Worm (Caenorhabditis elegans): ENCODE results near the gene elt-3.

The elt-3 gene

ce11 chrX:13936719-13937118 is 2.0 kb downstream of the elt-3 start:
- TF ChIP-seq nhr-2 (tag; optimal IDR thresholded peaks at IDR 0.05) = no peak
- peak; percentile 58 for TF ChIP-seq unc-62 (GFP tag; optimal IDR thresholded peaks at IDR 0.05)

ce11 chrX:13937350-13937749 is 2.7 kb downstream of the elt-3 start:
- no peak for TF ChIP-seq ceh-83 (GFP tag; optimal IDR thresholded peaks at IDR 0.05)
- TF ChIP-seq ham-2 (GFP tag; optimal IDR thresholded peaks at IDR 0.05) = no peak
- no peak for TF ChIP-seq cnd-1 (tag; optimal IDR thresholded peaks at IDR 0.05)
- TF ChIP-seq snpc-4 (tag; optimal IDR thresholded peaks at IDR 0.05) = no peak
- no peak for TF ChIP-seq M03D4.4 (tag; optimal IDR thresholded peaks at IDR 0.05)
- peak; percentile 79 for TF ChIP-seq elt-3 (tag; optimal IDR thresholded peaks at IDR 0.05)
- no peak for TF ChIP-seq ztf-11 (tag; optimal IDR thresholded peaks at IDR 0.05)

- no peak for TF ChIP-seq mab-5 (tag; optimal IDR thresholded peaks at IDR 0.05)
- no peak for TF ChIP-seq M03D4.4 (tag; optimal IDR thresholded peaks at IDR 0.05)
- TF ChIP-seq sem-2 (GFP tag; optimal IDR thresholded peaks at IDR 0.05) = no peak
- no peak for TF ChIP-seq lin-32 (GFP tag; optimal IDR thresholded peaks at IDR 0.05)
- no peak for TF ChIP-seq elt-1 (tag; optimal IDR thresholded peaks at IDR 0.05; ENCODE audit: borderline replicate concordance, insufficient read depth)
- TF ChIP-seq drap-1 (GFP tag; optimal IDR thresholded peaks at IDR 0.05) = no peak
- TF ChIP-seq snpc-4 (tag; optimal IDR thresholded peaks at IDR 0.05) = no peak
- TF ChIP-seq flh-1 (GFP tag; optimal IDR thresholded peaks at IDR 0.05) = no peak
- TF ChIP-seq lsy-2 (tag; optimal IDR thresholded peaks at IDR 0.05) = no peak
- no peak for TF ChIP-seq blmp-1 (tag; optimal IDR thresholded peaks at IDR 0.05)
- TF ChIP-seq elt-3 (tag; optimal IDR thresholded peaks at IDR 0.05) = no peak
- TF ChIP-seq unc-39 (tag; optimal IDR thresholded peaks at IDR 0.05) = no peak
- no peak for TF ChIP-seq ham-2 (GFP tag; optimal IDR thresholded peaks at IDR 0.05)
- TF ChIP-seq cnd-1 (tag; optimal IDR thresholded peaks at IDR 0.05) = no peak
- no peak for TF ChIP-seq hlh-1 (tag; optimal IDR thresholded peaks at IDR 0.05)
- no peak for TF ChIP-seq nhr-12 (tag; optimal IDR thresholded peaks at IDR 0.05)
- TF ChIP-seq nhr-2 (tag; optimal IDR thresholded peaks at IDR 0.05) = no peak
- no peak for TF ChIP-seq nhr-28 (tag; optimal IDR thresholded peaks at IDR 0.05)
- TF ChIP-seq ztf-11 (tag; optimal IDR thresholded peaks at IDR 0.05) = no peak
- TF ChIP-seq nhr-237 (tag; optimal IDR thresholded peaks at IDR 0.05) = no peak
Measured at ce11 chrX:13937910-13938309, 3.2 kb downstream of the elt-3 start.

- TF ChIP-seq elt-3 (tag; optimal IDR thresholded peaks at IDR 0.05) (peak; percentile 30), M03D4.4 (tag; optimal IDR thresholded peaks at IDR 0.05) (no peak)
Measured at ce11 chrX:13939388-13939787, 4.7 kb downstream of the elt-3 start.

ce11 chrX:13940287-13940686 is 5.6 kb downstream of the elt-3 start:
- no peak for TF ChIP-seq ceh-83 (GFP tag; optimal IDR thresholded peaks at IDR 0.05)
- TF ChIP-seq ztf-11 (tag; optimal IDR thresholded peaks at IDR 0.05) = no peak
- TF ChIP-seq unc-39 (tag; optimal IDR thresholded peaks at IDR 0.05) = no peak
- TF ChIP-seq ham-2 (GFP tag; optimal IDR thresholded peaks at IDR 0.05) = no peak
- no peak for TF ChIP-seq hlh-1 (tag; optimal IDR thresholded peaks at IDR 0.05)
- no peak for TF ChIP-seq nhr-28 (tag; optimal IDR thresholded peaks at IDR 0.05)
- no peak for TF ChIP-seq nhr-237 (tag; optimal IDR thresholded peaks at IDR 0.05)
- TF ChIP-seq pha-4 (tag; optimal IDR thresholded peaks at IDR 0.05) = no peak
- no peak for TF ChIP-seq tbx-8 (GFP tag; optimal IDR thresholded peaks at IDR 0.05)
- TF ChIP-seq ces-1 (GFP tag; optimal IDR thresholded peaks at IDR 0.05) = no peak
- no peak for TF ChIP-seq blmp-1 (tag; optimal IDR thresholded peaks at IDR 0.05)
- no peak for TF ChIP-seq flh-1 (GFP tag; optimal IDR thresholded peaks at IDR 0.05)
- TF ChIP-seq zip-8 (tag; optimal IDR thresholded peaks at IDR 0.05) = no peak
- TF ChIP-seq M03D4.4 (tag; optimal IDR thresholded peaks at IDR 0.05) = no peak
- TF ChIP-seq elt-3 (tag; optimal IDR thresholded peaks at IDR 0.05) = no peak
- no peak for TF ChIP-seq snpc-4 (tag; optimal IDR thresholded peaks at IDR 0.05)
- no peak for TF ChIP-seq ceh-43 (GFP tag; optimal IDR thresholded peaks at IDR 0.05)
- no peak for TF ChIP-seq mab-5 (tag; optimal IDR thresholded peaks at IDR 0.05)
- TF ChIP-seq unc-62 (GFP tag; optimal IDR thresholded peaks at IDR 0.05) = no peak
- no peak for TF ChIP-seq drap-1 (GFP tag; optimal IDR thresholded peaks at IDR 0.05)

- TF ChIP-seq snpc-4 (tag; optimal IDR thresholded peaks at IDR 0.05) = no peak
- TF ChIP-seq lin-32 (GFP tag; optimal IDR thresholded peaks at IDR 0.05) = no peak
- peak; percentile 90 for TF ChIP-seq unc-62 (GFP tag; optimal IDR thresholded peaks at IDR 0.05)
- no peak for TF ChIP-seq sptf-1 (tag; optimal IDR thresholded peaks at IDR 0.05)
- no peak for TF ChIP-seq sem-2 (GFP tag; optimal IDR thresholded peaks at IDR 0.05)
- no peak for TF ChIP-seq lsy-2 (tag; optimal IDR thresholded peaks at IDR 0.05)
- TF ChIP-seq elt-1 (tag; optimal IDR thresholded peaks at IDR 0.05; ENCODE audit: borderline replicate concordance, insufficient read depth) = peak; percentile 34
- no peak for TF ChIP-seq ceh-39 (tag; optimal IDR thresholded peaks at IDR 0.05)
- TF ChIP-seq drap-1 (GFP tag; optimal IDR thresholded peaks at IDR 0.05) = no peak
- no peak for TF ChIP-seq unc-39 (tag; optimal IDR thresholded peaks at IDR 0.05)
- no peak for TF ChIP-seq tbx-8 (GFP tag; optimal IDR thresholded peaks at IDR 0.05)
- TF ChIP-seq lin-13 (tag; optimal IDR thresholded peaks at IDR 0.05) = no peak
- TF ChIP-seq ceh-83 (GFP tag; optimal IDR thresholded peaks at IDR 0.05) = no peak
- TF ChIP-seq mab-5 (tag; optimal IDR thresholded peaks at IDR 0.05) = no peak
- no peak for TF ChIP-seq bed-3 (GFP tag; optimal IDR thresholded peaks at IDR 0.05)
- TF ChIP-seq ceh-43 (GFP tag; optimal IDR thresholded peaks at IDR 0.05) = no peak
- TF ChIP-seq mep-1 (tag; optimal IDR thresholded peaks at IDR 0.05) = no peak
- TF ChIP-seq pha-4 (tag; optimal IDR thresholded peaks at IDR 0.05) = no peak
- TF ChIP-seq ham-2 (GFP tag; optimal IDR thresholded peaks at IDR 0.05) = peak; percentile 55
- no peak for TF ChIP-seq ztf-11 (tag; optimal IDR thresholded peaks at IDR 0.05)
- TF ChIP-seq nhr-2 (tag; optimal IDR thresholded peaks at IDR 0.05) = no peak
- TF ChIP-seq flh-1 (GFP tag; optimal IDR thresholded peaks at IDR 0.05) = no peak
- TF ChIP-seq elt-3 (tag; optimal IDR thresholded peaks at IDR 0.05) = no peak
- TF ChIP-seq zip-8 (tag; optimal IDR thresholded peaks at IDR 0.05) = no peak
Measured at ce11 chrX:13941296-13941695, 6.6 kb downstream of the elt-3 start.
